Worm (Caenorhabditis elegans): ENCODE data around the gene srsx-29.

The srsx-29 gene

DNA sequence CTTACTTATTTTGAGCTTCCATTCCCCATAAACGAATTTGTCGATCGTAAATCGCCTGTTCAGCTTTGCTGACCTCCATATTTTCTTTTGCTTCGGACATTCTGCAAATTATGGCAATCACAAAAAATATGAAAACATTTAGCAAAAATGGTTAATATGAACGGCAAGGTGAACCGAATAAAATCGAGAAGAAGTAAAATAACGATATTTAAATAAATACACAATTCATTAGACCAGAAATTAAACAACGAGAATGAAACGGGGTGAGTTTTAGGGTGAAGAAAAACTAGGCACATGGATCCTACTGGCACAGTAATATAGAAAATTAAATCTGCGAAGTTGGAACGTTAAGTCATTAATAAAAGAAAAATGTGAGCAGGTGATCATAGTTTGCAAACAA is 24.6 kb upstream of the srsx-29 start, which contains the start of gene aos-1:
Gene aos-1, minus strand, starts transcription at position 101 of the 400 bp plus-strand sequence.
- TF ChIP-seq nhr-25 (tag; optimal IDR thresholded peaks at IDR 0.05) = no peak
- no peak for TF ChIP-seq pqm-1 (tag; optimal IDR thresholded peaks at IDR 0.05)
- no peak for TF ChIP-seq egl-5 (tag; optimal IDR thresholded peaks at IDR 0.05)
- no peak for TF ChIP-seq eor-1 (tag; optimal IDR thresholded peaks at IDR 0.05)
- no peak for TF ChIP-seq nhr-76 (tag; optimal IDR thresholded peaks at IDR 0.05)
- TF ChIP-seq skn-1 (tag; optimal IDR thresholded peaks at IDR 0.05) = no peak
- TF ChIP-seq nhr-28 (tag; optimal IDR thresholded peaks at IDR 0.05) = no peak
- TF ChIP-seq unc-62 (GFP tag; optimal IDR thresholded peaks at IDR 0.05) = no peak
- TF ChIP-seq nhr-12 (tag; optimal IDR thresholded peaks at IDR 0.05) = no peak
- TF ChIP-seq sea-2 (GFP tag; optimal IDR thresholded peaks at IDR 0.05) = no peak
- TF ChIP-seq ZK546.5 (tag; optimal IDR thresholded peaks at IDR 0.05) = no peak
- TF ChIP-seq fkh-10 (GFP tag; optimal IDR thresholded peaks at IDR 0.05) = no peak
- TF ChIP-seq ceh-16 (tag; optimal IDR thresholded peaks at IDR 0.05) = no peak
- no peak for TF ChIP-seq ceh-9 (tag; optimal IDR thresholded peaks at IDR 0.05)
- no peak for TF ChIP-seq lsy-12 (tag; optimal IDR thresholded peaks at IDR 0.05)
- TF ChIP-seq ztf-11 (tag; optimal IDR thresholded peaks at IDR 0.05) = no peak
- TF ChIP-seq tbx-2 (tag; optimal IDR thresholded peaks at IDR 0.05) = no peak
- no peak for TF ChIP-seq nhr-23 (tag; optimal IDR thresholded peaks at IDR 0.05)

DNA sequence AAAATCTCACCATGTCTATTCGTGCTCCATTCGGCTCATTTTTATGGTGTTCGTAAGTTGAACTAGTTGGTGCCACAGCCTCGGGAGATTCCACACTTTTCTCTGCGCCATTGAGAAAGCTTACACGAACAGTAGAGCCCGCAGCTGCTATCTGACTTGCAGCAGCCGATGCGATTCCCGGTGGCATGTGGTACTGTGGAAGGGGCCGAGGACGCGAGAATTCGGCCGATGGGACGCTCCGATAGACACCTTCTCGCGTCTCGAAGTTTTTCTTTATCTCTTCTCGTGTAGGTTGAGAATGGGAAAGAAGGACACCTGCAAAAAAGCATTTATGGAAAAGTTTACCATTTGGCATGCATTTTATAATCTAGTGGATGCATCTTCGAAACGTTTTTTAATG is 21.5 kb upstream of the srsx-29 start:
- TF ChIP-seq nhr-23 (tag; optimal IDR thresholded peaks at IDR 0.05) = peak; percentile 23
- TF ChIP-seq ztf-11 (tag; optimal IDR thresholded peaks at IDR 0.05) = no peak

DNA sequence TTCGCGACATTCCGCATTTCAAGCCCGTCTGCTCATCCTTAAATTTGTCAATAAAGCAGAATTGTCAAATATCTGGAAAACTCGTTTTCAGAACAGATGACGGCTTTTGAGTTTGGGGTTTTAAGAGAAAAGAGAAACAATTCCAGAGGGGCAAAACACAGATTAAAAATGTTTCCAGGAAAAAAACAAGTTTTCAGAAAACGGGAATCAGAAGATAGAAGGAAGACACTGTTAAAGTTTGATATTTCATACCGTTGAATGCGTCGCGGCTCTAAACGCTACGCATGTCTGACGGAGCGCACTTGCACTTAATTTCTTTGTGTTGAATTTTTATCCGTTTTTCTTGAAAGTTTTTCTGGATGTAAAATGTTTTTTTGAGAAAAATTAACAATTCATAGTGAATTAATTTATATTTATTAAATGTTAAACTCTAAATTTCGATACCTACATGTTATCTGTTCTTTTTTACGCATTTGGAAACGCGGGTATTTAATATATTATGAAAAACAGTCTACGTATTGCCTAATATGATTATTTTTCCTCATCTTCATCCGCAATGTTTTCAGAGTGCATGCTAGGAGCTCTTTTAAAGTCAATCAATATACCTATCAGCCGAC is 20.6 kb upstream of the srsx-29 start, which contains the start of the genes C08B6.18, wdr-20 and C08B6.8:
Gene C08B6.18, minus strand, starts transcription at position 51 of the 617 bp plus-strand sequence.
Gene wdr-20, minus strand, starts transcription at position 82 of the 617 bp plus-strand sequence.
Gene C08B6.8, plus strand, starts transcription at position 567 of the 617 bp plus-strand sequence.
- TF ChIP-seq unc-39 (tag; optimal IDR thresholded peaks at IDR 0.05) = no peak
- TF ChIP-seq lin-15B (tag; optimal IDR thresholded peaks at IDR 0.05) = peak; percentile 84
- no peak for TF ChIP-seq skn-1 (tag; optimal IDR thresholded peaks at IDR 0.05)
- TF ChIP-seq pha-4 (tag; optimal IDR thresholded peaks at IDR 0.05) = peak; percentile 50
- no peak for TF ChIP-seq mml-1 (tag; optimal IDR thresholded peaks at IDR 0.05)
- peak; percentile 75 for TF ChIP-seq snpc-4 (tag; optimal IDR thresholded peaks at IDR 0.05)
- no peak for TF ChIP-seq ceh-82 (tag; optimal IDR thresholded peaks at IDR 0.05)
- TF ChIP-seq ceh-16 (tag; optimal IDR thresholded peaks at IDR 0.05) = no peak
- no peak for TF ChIP-seq fkh-2 (tag; optimal IDR thresholded peaks at IDR 0.05)
- TF ChIP-seq nhr-25 (tag; optimal IDR thresholded peaks at IDR 0.05) = peak; percentile 17
- TF ChIP-seq ceh-28 (tag; optimal IDR thresholded peaks at IDR 0.05) = no peak
- no peak for TF ChIP-seq R02D3.7 (tag; optimal IDR thresholded peaks at IDR 0.05)
- no peak for TF ChIP-seq nhr-11 (tag; optimal IDR thresholded peaks at IDR 0.05)
- no peak for TF ChIP-seq jun-1 (tag; optimal IDR thresholded peaks at IDR 0.05)
- TF ChIP-seq elt-1 (tag; optimal IDR thresholded peaks at IDR 0.05) = no peak
- TF ChIP-seq nhr-76 (tag; optimal IDR thresholded peaks at IDR 0.05) = no peak
- no peak for TF ChIP-seq nhr-237 (tag; optimal IDR thresholded peaks at IDR 0.05)
- TF ChIP-seq ama-1 (optimal IDR thresholded peaks at IDR 0.05) = no peak
- TF ChIP-seq ZK546.5 (tag; optimal IDR thresholded peaks at IDR 0.05) = no peak
- no peak for TF ChIP-seq nhr-43 (tag; optimal IDR thresholded peaks at IDR 0.05; ENCODE audit: poor library complexity, severe bottlenecking)
- no peak for TF ChIP-seq zag-1 (tag; optimal IDR thresholded peaks at IDR 0.05)
- TF ChIP-seq nhr-23 (tag; optimal IDR thresholded peaks at IDR 0.05) = no peak
- no peak for TF ChIP-seq aly-2 (tag; optimal IDR thresholded peaks at IDR 0.05)
- no peak for TF ChIP-seq hmg-11 (tag; optimal IDR thresholded peaks at IDR 0.05)
- peak; percentile 52 for TF ChIP-seq nfya-1 (tag; optimal IDR thresholded peaks at IDR 0.05; ENCODE audit: insufficient read depth)

DNA sequence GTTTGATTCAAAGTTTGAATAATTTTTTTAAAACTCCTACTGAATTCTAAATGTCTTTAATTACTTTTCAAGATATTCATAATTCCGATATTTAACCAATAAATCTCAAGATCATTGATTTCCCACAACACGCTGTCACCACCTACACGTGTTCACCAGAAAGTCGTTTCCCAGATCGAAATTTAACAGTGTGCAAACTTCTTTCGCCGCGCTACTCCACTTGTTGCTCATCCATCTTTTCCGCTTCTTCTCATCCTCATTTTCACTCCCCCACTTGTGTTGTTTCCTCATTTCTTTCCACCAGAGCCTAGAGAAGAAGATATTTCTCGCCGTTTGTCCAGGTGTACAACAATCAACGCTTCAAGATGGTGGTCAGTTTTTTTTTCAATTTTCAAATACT is 9.1 kb upstream of the srsx-29 start, which contains the start of gene C51E3.9:
Gene C51E3.9, plus strand, starts transcription at position 301 of the 400 bp plus-strand sequence.
- peak; percentile 42 for TF ChIP-seq lin-39 (tag; optimal IDR thresholded peaks at IDR 0.05)
- TF ChIP-seq elt-3 (tag; optimal IDR thresholded peaks at IDR 0.05) = no peak

Measured in whole organism, L3 larva.